Worm (Caenorhabditis elegans) whole organism, young adult: ENCODE results near the gene col-129.

ENCODE experiments used
- ceh-58 ChIP-seq: fragments of 200-800 bp; sonication (Bioruptor generic); IDR thresholded peaks from 2 replicates; pipeline ENCODE4 v1.3.6; 2022; ENCODE audit warnings: missing genetic modification characterization, missing compliant biosample characterization
- mes-4 ChIP-seq: sonication (generic microtip); optimal IDR thresholded peaks from 2 replicates; lab custom pipeline; 2016; ENCODE audit warnings: missing genotype, missing genetic modification characterization, missing compliant biosample characterization

ce11 chrIV:12129204-12129603, 19.0 kb upstream of the col-129 start, which contains the start of gene lin-24:
- no peak for TF ChIP-seq mes-4 (tag; lab: Kevin White, UChicago)
- TF ChIP-seq ceh-58, result no peak
